Fruit fly (Drosophila melanogaster) whole organism, embryonic: ENCODE results near the gene EMC6.

Experiments used
- Asciz ChIP-seq: fragments of 200-800 bp; sonication (Bioruptor generic); optimal IDR thresholded peaks from 2 replicates; lab custom pipeline; 2017; ENCODE audit warnings: missing biosample characterization, mild to moderate bottlenecking, missing genetic modification characterization, missing genetic modification reagents
- CG11247 ChIP-seq: fragments of 200-800 bp; sonication (Bioruptor generic); IDR thresholded peaks from 2 replicates; pipeline ENCODE4 v1.3.6; 2022; ENCODE audit warnings: missing biosample characterization, missing genetic modification characterization
- CG11695 ChIP-seq: fragments of 200-800 bp; sonication (Bioruptor generic); IDR thresholded peaks from 3 replicates; pipeline ENCODE4 v1.3.6; 2022; ENCODE audit warnings: missing biosample characterization, missing genetic modification characterization
- CG11696 ChIP-seq: fragments of 200-800 bp; sonication (Bioruptor generic); IDR thresholded peaks from 2 replicates; pipeline ENCODE4 v1.3.6; 2022; ENCODE audit warnings: missing biosample characterization, missing genetic modification characterization
- CG11723 ChIP-seq: fragments of 200-800 bp; sonication (Bioruptor generic); optimal IDR thresholded peaks from 2 replicates; lab custom pipeline; 2017; ENCODE audit warnings: missing biosample characterization, mild to moderate bottlenecking, missing genetic modification characterization
- CG12071 ChIP-seq: fragments of 200-800 bp; sonication (Bioruptor generic); optimal IDR thresholded peaks from 3 replicates; lab custom pipeline; 2018; ENCODE audit warnings: missing biosample characterization, mild to moderate bottlenecking, missing genetic modification characterization
- CG12219 ChIP-seq: fragments of 200-800 bp; sonication (Bioruptor generic); optimal IDR thresholded peaks from 3 replicates; lab custom pipeline; 2018; ENCODE audit warnings: missing biosample characterization, mild to moderate bottlenecking, missing genetic modification characterization
- CG13287 ChIP-seq: fragments of 200-800 bp; sonication (Bioruptor generic); IDR thresholded peaks from 2 replicates; pipeline ENCODE4 v1.3.6; 2022; ENCODE audit warnings: missing biosample characterization, missing genetic modification characterization; ENCODE audit not compliant: partially characterized antibody
- CG13424 ChIP-seq: fragments of 200-800 bp; sonication (Bioruptor generic); optimal IDR thresholded peaks from 2 replicates; lab custom pipeline; 2019; ENCODE audit warnings: missing biosample characterization, mild to moderate bottlenecking, missing genetic modification characterization, moderate library complexity
- CG14441 ChIP-seq: fragments of 200-800 bp; sonication (Bioruptor generic); IDR thresholded peaks from 2 replicates; pipeline ENCODE4 v1.3.6; 2022; ENCODE audit warnings: missing biosample characterization, missing genetic modification characterization
- CG14710 ChIP-seq: fragments of 200-800 bp; sonication (Bioruptor generic); optimal IDR thresholded peaks from 3 replicates; lab custom pipeline; 2019; ENCODE audit warnings: missing biosample characterization, mild to moderate bottlenecking, missing genetic modification characterization, moderate library complexity
- CG15073 ChIP-seq: fragments of 200-800 bp; sonication (Bioruptor generic); optimal IDR thresholded peaks from 2 replicates; lab custom pipeline; 2016; ENCODE audit warnings: missing biosample characterization, missing genetic modification characterization
- CG15696 ChIP-seq: fragments of 200-800 bp; sonication (Bioruptor generic); optimal IDR thresholded peaks from 2 replicates; lab custom pipeline; 2019; ENCODE audit warnings: missing biosample characterization, mild to moderate bottlenecking, missing genetic modification characterization, moderate library complexity
- CG1602 ChIP-seq: fragments of 200-800 bp; sonication (Bioruptor generic); optimal IDR thresholded peaks from 3 replicates; lab custom pipeline; 2016; ENCODE audit warnings: missing biosample characterization, missing genetic modification characterization
- CG1647 ChIP-seq: fragments of 200-800 bp; sonication (Bioruptor generic); optimal IDR thresholded peaks from 3 replicates; lab custom pipeline; 2016; ENCODE audit warnings: missing biosample characterization, missing genetic modification characterization
- CG16815 ChIP-seq: fragments of 200-800 bp; sonication (Bioruptor generic); optimal IDR thresholded peaks from 3 replicates; lab custom pipeline; 2017; ENCODE audit warnings: missing biosample characterization, mild to moderate bottlenecking, missing genetic modification characterization
- CG1792 ChIP-seq: fragments of 200-800 bp; sonication (Bioruptor generic); optimal IDR thresholded peaks from 2 replicates; lab custom pipeline; 2016; ENCODE audit warnings: missing biosample characterization, missing genetic modification characterization
- CG18599 ChIP-seq: fragments of 200-800 bp; sonication (Bioruptor generic); optimal IDR thresholded peaks from 3 replicates; lab custom pipeline; 2017; ENCODE audit warnings: missing biosample characterization, missing genetic modification characterization, mild to moderate bottlenecking, moderate library complexity, missing genetic modification reagents
- CG2199 ChIP-seq: fragments of 200-800 bp; sonication (Bioruptor generic); IDR thresholded peaks from 3 replicates; pipeline ENCODE4 v1.3.6; 2022; ENCODE audit warnings: missing biosample characterization, missing genetic modification characterization
- CG33213 ChIP-seq: fragments of 200-800 bp; sonication (Bioruptor generic); optimal IDR thresholded peaks from 3 replicates; lab custom pipeline; 2016; ENCODE audit warnings: missing biosample characterization, missing genetic modification characterization
- CG34224 ChIP-seq: fragments of 200-800 bp; sonication (Bioruptor generic); IDR thresholded peaks from 3 replicates; pipeline ENCODE4 v1.3.6; 2022; ENCODE audit warnings: missing biosample characterization, missing genetic modification characterization; ENCODE audit not compliant: partially characterized antibody
- CG4282 ChIP-seq: fragments of 200-800 bp; sonication (Bioruptor generic); optimal IDR thresholded peaks from 2 replicates; lab custom pipeline; 2016; ENCODE audit warnings: missing biosample characterization, missing genetic modification characterization
- CG4820 ChIP-seq: fragments of 200-800 bp; sonication (Bioruptor generic); optimal IDR thresholded peaks from 3 replicates; lab custom pipeline; 2016; ENCODE audit warnings: missing biosample characterization, missing genetic modification characterization
- CG6254 ChIP-seq: fragments of 200-800 bp; sonication (Bioruptor generic); optimal IDR thresholded peaks from 3 replicates; lab custom pipeline; 2017; ENCODE audit warnings: mild to moderate bottlenecking, missing biosample characterization, missing genetic modification reagents, missing genetic modification characterization
- CG6791 ChIP-seq: fragments of 200-800 bp; sonication (Bioruptor generic); IDR thresholded peaks from 3 replicates; pipeline ENCODE4 v1.3.6; 2022; ENCODE audit warnings: missing biosample characterization, missing genetic modification characterization; ENCODE audit not compliant: partially characterized antibody
- CG9437 ChIP-seq: fragments of 200-800 bp; sonication (Bioruptor generic); optimal IDR thresholded peaks from 2 replicates; lab custom pipeline; 2018; ENCODE audit warnings: missing biosample characterization, mild to moderate bottlenecking, missing genetic modification characterization
- CG9876 ChIP-seq: fragments of 200-800 bp; sonication (Bioruptor generic); optimal IDR thresholded peaks from 2 replicates; lab custom pipeline; 2016; ENCODE audit warnings: missing biosample characterization, missing genetic modification characterization
- Dad ChIP-seq: fragments of 200-800 bp; sonication (Bioruptor generic); optimal IDR thresholded peaks from 3 replicates; lab custom pipeline; 2016; ENCODE audit warnings: missing biosample characterization, missing genetic modification characterization
- Dip3 ChIP-seq: fragments of 200-800 bp; sonication (Bioruptor generic); optimal IDR thresholded peaks from 3 replicates; lab custom pipeline; 2016; ENCODE audit warnings: missing biosample characterization, missing genetic modification characterization
- H2.0 ChIP-seq: fragments of 200-800 bp; sonication (Bioruptor generic); IDR thresholded peaks from 2 replicates; pipeline ENCODE4 v1.3.6; 2022; ENCODE audit warnings: missing biosample characterization, missing genetic modification characterization
- Hsf ChIP-seq: fragments of 200-800 bp; sonication (Bioruptor generic); optimal IDR thresholded peaks from 3 replicates; lab custom pipeline; 2016; ENCODE audit warnings: missing biosample characterization, missing genetic modification characterization
- Kr ChIP-seq: fragments of 200-800 bp; sonication (Bioruptor generic); optimal IDR thresholded peaks from 2 replicates; lab custom pipeline; 2017; ENCODE audit warnings: missing biosample characterization, mild to moderate bottlenecking, missing genetic modification characterization
- NfI ChIP-seq: fragments of 200-800 bp; sonication (Bioruptor generic); optimal IDR thresholded peaks from 3 replicates; lab custom pipeline; 2018; ENCODE audit warnings: missing biosample characterization, mild to moderate bottlenecking, missing genetic modification characterization, moderate library complexity
- Oli ChIP-seq: fragments of 200-800 bp; sonication (Bioruptor generic); optimal IDR thresholded peaks from 2 replicates; lab custom pipeline; 2018; ENCODE audit warnings: missing biosample characterization, mild to moderate bottlenecking, missing genetic modification characterization, moderate library complexity
- PHDP ChIP-seq: fragments of 200-800 bp; sonication (Bioruptor generic); optimal IDR thresholded peaks from 3 replicates; lab custom pipeline; 2018; ENCODE audit warnings: missing biosample characterization, mild to moderate bottlenecking, missing genetic modification characterization, moderate library complexity
- Pdp1 ChIP-seq, 2 experiments: fragments of 200-800 bp; sonication (Bioruptor generic); optimal IDR thresholded peaks; 3 replicates each; lab custom pipeline; 2016; ENCODE audit warnings: missing biosample characterization in 2 of 2, missing genetic modification characterization in 2 of 2, mild to moderate bottlenecking in 1 of 2, moderate library complexity in 1 of 2
- Rx ChIP-seq: fragments of 200-800 bp; sonication (Bioruptor generic); IDR thresholded peaks from 2 replicates; pipeline ENCODE4 v1.3.6; 2022; ENCODE audit warnings: missing biosample characterization, missing genetic modification characterization
- Vsx1 ChIP-seq: fragments of 200-800 bp; sonication (Bioruptor generic); optimal IDR thresholded peaks from 2 replicates; lab custom pipeline; 2017; ENCODE audit warnings: missing biosample characterization, mild to moderate bottlenecking, missing genetic modification characterization, missing genetic modification reagents
- ash1 ChIP-seq: fragments of 200-800 bp; sonication (Bioruptor generic); optimal IDR thresholded peaks from 2 replicates; lab custom pipeline; 2018; ENCODE audit warnings: missing biosample characterization, mild to moderate bottlenecking, missing genetic modification characterization
- btn ChIP-seq: fragments of 200-800 bp; sonication (Bioruptor generic); optimal IDR thresholded peaks from 2 replicates; lab custom pipeline; 2016; ENCODE audit warnings: missing biosample characterization, missing genetic modification characterization
- caup ChIP-seq: fragments of 200-800 bp; sonication (Bioruptor generic); optimal IDR thresholded peaks from 3 replicates; lab custom pipeline; 2017; ENCODE audit warnings: missing biosample characterization, mild to moderate bottlenecking, missing genetic modification characterization, moderate library complexity; ENCODE audit not compliant: severe bottlenecking
- dpn ChIP-seq, 2 experiments: fragments of 200-800 bp; sonication (Bioruptor generic); optimal IDR thresholded peaks; 3 replicates each; lab custom pipeline; 2016; ENCODE audit warnings: missing biosample characterization in 2 of 2, missing genetic modification characterization in 2 of 2
- ewg ChIP-seq: fragments of 200-800 bp; sonication (Bioruptor generic); optimal IDR thresholded peaks from 3 replicates; lab custom pipeline; 2017; ENCODE audit warnings: mild to moderate bottlenecking, missing biosample characterization, missing genetic modification reagents, missing genetic modification characterization
- lab ChIP-seq: fragments of 200-800 bp; sonication (Bioruptor generic); optimal IDR thresholded peaks from 3 replicates; lab custom pipeline; 2017; ENCODE audit warnings: missing biosample characterization, missing genetic modification characterization, mild to moderate bottlenecking, moderate library complexity, missing genetic modification reagents
- lbe ChIP-seq: fragments of 200-800 bp; sonication (Bioruptor generic); optimal IDR thresholded peaks from 2 replicates; lab custom pipeline; 2016; ENCODE audit warnings: missing biosample characterization, mild to moderate bottlenecking, missing genetic modification characterization
- pb ChIP-seq: fragments of 200-800 bp; sonication (Bioruptor generic); optimal IDR thresholded peaks from 3 replicates; lab custom pipeline; 2016; ENCODE audit warnings: missing biosample characterization, missing genetic modification characterization
- pros ChIP-seq: fragments of 200-800 bp; sonication (Bioruptor generic); optimal IDR thresholded peaks from 3 replicates; lab custom pipeline; 2019; ENCODE audit warnings: missing biosample characterization, mild to moderate bottlenecking, missing genetic modification characterization, moderate library complexity
- pzg ChIP-seq: fragments of 200-800 bp; sonication (Bioruptor generic); optimal IDR thresholded peaks from 3 replicates; lab custom pipeline; 2018; ENCODE audit warnings: missing biosample characterization, mild to moderate bottlenecking, missing genetic modification characterization, moderate library complexity
- sisA ChIP-seq: fragments of 200-800 bp; sonication (Bioruptor generic); IDR thresholded peaks from 2 replicates; pipeline ENCODE4 v1.3.6; 2022; ENCODE audit warnings: missing biosample characterization, missing genetic modification characterization
- zfh2 ChIP-seq: fragments of 200-800 bp; sonication (Bioruptor generic); optimal IDR thresholded peaks from 2 replicates; lab custom pipeline; 2016; ENCODE audit warnings: missing biosample characterization, missing genetic modification characterization

EMC6 gene

dm6 chr3R:25074558-25074964, 49.7 kb upstream of the EMC6 start, which contains the start of the genes shams and CG11920 (continued):
- TF ChIP-seq Oli (tag; lab: Kevin White, UChicago) (no peak), NfI (GFP tag; lab: Kevin White, UChicago) (no peak), CG6254 (GFP tag; lab: Kevin White, UChicago) (no peak), pros (GFP tag; lab: Kevin White, UChicago) (no peak), Pdp1 (GFP tag; optimal IDR thresholded peaks at IDR 0.05; lab: Kevin White, UChicago) (no peak), CG15073 (GFP tag; lab: Kevin White, UChicago) (no peak), caup (GFP tag; lab: Kevin White, UChicago) (no peak), CG12071 (no peak), CG11247 (GFP tag; lab: Robert Waterston, UW) (no peak), Dip3 (GFP tag; lab: Kevin White, UChicago) (no peak), Kr (GFP tag; lab: Kevin White, UChicago) (no peak), CG1602 (GFP tag; lab: Kevin White, UChicago) (no peak), CG1647 (GFP tag; lab: Kevin White, UChicago) (no peak), CG2199 (GFP tag; lab: Robert Waterston, UW) (no peak), Asciz (GFP tag; lab: Kevin White, UChicago) (no peak), CG13287 (GFP tag; lab: Robert Waterston, UW) (peak; percentile 74), sisA (GFP tag; lab: Robert Waterston, UW) (no peak), pb (no peak), Vsx1 (no peak), btn (GFP tag; lab: Kevin White, UChicago) (no peak), CG11723 (GFP tag; lab: Kevin White, UChicago) (peak; percentile 26), pzg (GFP tag; lab: Kevin White, UChicago) (peak; percentile 47), CG16815 (no peak), CG6791 (GFP tag; lab: Robert Waterston, UW) (0 out of 3 replicates have a peak, but pooled peaks have one; percentile 39), CG4820 (GFP tag; lab: Kevin White, UChicago) (no peak), H2.0 (GFP tag; lab: Robert Waterston, UW) (no peak), lab (GFP tag; lab: Kevin White, UChicago) (no peak), Dad (GFP tag; lab: Kevin White, UChicago) (no peak), lbe (GFP tag; lab: Kevin White, UChicago) (peak; percentile 59), Hsf (GFP tag; lab: Kevin White, UChicago) (no peak), CG13424 (tag; lab: Kevin White, UChicago) (peak; percentile 12), CG12219 (no peak), CG14710 (tag; lab: Kevin White, UChicago) (peak; percentile 63), CG11696 (GFP tag; lab: Robert Waterston, UW) (no peak), CG18599 (no peak), Rx (GFP tag; lab: Robert Waterston, UW) (no peak), CG9437 (GFP tag; lab: Kevin White, UChicago) (peak; percentile 2), CG15696 (tag; lab: Kevin White, UChicago) (no peak), ash1 (GFP tag; lab: Kevin White, UChicago) (no peak), CG11695 (GFP tag; lab: Robert Waterston, UW) (no peak), CG33213 (GFP tag; lab: Kevin White, UChicago) (no peak), zfh2 (GFP tag; lab: Kevin White, UChicago) (no peak), CG14441 (no peak), CG34224 (GFP tag; lab: Robert Waterston, UW) (peak; percentile 73; the same call in 1 of the 3 replicates), CG1792 (no peak), ewg (GFP tag; lab: Kevin White, UChicago) (no peak), CG9876 (GFP tag; lab: Kevin White, UChicago) (no peak), PHDP (tag; lab: Kevin White, UChicago) (peak; percentile 3), dpn (GFP tag; optimal IDR thresholded peaks at IDR 0.05; lab: Kevin White, UChicago) (peak in 1 of 2 experiments; percentile 6), CG4282 (GFP tag; lab: Kevin White, UChicago) (no peak)
